Worm (Caenorhabditis elegans): ENCODE data around the gene R09D1.13.

Gene R09D1.13

DNA sequence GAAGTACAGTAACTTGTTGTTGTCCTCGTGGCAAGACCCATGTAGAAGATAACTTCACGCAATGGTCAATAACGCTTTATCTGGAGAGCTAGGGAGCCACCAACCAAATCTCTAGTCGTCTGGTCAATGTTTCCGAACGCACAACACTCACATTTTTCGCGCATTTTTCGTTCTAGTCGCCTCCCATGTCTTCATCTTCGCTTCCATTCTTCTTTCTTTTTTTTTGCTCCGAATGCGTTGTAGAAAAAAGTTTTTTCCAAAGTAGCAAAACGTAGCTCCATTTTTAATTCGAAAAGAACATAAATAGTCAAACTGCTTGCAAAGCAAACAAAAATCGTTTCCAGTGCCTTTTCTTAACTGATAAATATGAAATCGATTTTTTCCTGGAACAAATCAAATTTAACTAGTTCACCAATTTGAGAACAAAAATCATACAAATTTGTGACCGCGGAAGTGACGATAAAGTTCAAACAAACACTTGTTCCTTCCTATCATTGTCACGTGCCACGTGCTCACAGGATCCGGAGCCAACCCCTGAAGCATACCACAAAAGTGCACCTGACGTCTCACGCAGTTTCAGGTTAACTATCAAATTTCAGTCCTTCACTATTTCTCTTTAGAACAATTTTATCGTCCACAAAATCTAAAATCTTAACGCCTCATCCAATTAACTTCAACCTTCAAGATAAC, 26.3 kb downstream of the R09D1.13 start:
- TF ChIP-seq dmd-4 (tag; optimal IDR thresholded peaks at IDR 0.05) (no peak), unc-55 (GFP tag; optimal IDR thresholded peaks at IDR 0.05) (no peak), F13H6.1 (tag; optimal IDR thresholded peaks at IDR 0.05) (no peak), mbf-1 (tag; optimal IDR thresholded peaks at IDR 0.05) (no peak), mdl-1 (tag; optimal IDR thresholded peaks at IDR 0.05) (no peak), sma-9 (GFP tag; optimal IDR thresholded peaks at IDR 0.05) (no peak), sma-9 (tag; optimal IDR thresholded peaks at IDR 0.05) (no peak), aly-2 (tag; optimal IDR thresholded peaks at IDR 0.05) (no peak), egl-27 (tag; optimal IDR thresholded peaks at IDR 0.05) (no peak), nhr-11 (tag; optimal IDR thresholded peaks at IDR 0.05) (no peak), ceh-82 (tag; optimal IDR thresholded peaks at IDR 0.05) (no peak), nhr-10 (tag; optimal IDR thresholded peaks at IDR 0.05) (no peak), Y55F3AM.14 (GFP tag; optimal IDR thresholded peaks at IDR 0.05) (no peak), mab-5 (tag; optimal IDR thresholded peaks at IDR 0.05) (no peak), nhr-6 (tag; optimal IDR thresholded peaks at IDR 0.05) (no peak), C34F6.9 (tag; optimal IDR thresholded peaks at IDR 0.05) (no peak), snpc-4 (tag; optimal IDR thresholded peaks at IDR 0.05) (no peak), ceh-16 (tag; optimal IDR thresholded peaks at IDR 0.05) (no peak)

DNA sequence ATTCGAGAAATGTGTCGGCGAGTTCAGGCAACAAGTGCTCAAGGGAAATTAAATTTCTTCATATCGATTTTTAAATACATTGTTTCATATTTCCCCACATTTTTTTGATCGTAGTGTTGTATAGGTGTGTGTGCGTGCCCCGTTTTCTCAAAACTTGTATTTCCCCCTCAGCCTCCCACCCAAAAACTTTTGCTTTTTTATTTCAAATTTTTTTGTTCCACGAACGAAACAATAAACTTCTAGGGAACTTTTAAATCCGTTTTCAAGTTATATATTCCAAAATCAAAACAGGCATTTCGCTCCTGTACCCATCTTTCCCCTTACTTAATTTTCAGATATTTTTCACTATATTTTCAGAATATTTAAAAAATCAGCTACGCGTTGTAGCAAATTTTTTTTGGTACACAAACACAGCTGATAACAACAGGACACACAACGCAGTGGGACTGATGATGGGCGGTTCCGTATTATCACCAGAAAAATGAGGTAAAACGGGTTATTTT, 27.2 kb downstream of the R09D1.13 start, which contains the start of the genes M176.4 and M176.16:
Gene M176.4 (plus strand): TSS at position 301 of the 503 bp plus-strand sequence.
Gene M176.16 (plus strand): TSS at position 453 of the 503 bp plus-strand sequence.
- TF ChIP-seq snpc-4 (tag; optimal IDR thresholded peaks at IDR 0.05) (no peak), nhr-77 (tag; optimal IDR thresholded peaks at IDR 0.05) (no peak), unc-39 (tag; optimal IDR thresholded peaks at IDR 0.05) (no peak), alr-1 (tag; optimal IDR thresholded peaks at IDR 0.05) (no peak), zag-1 (tag; optimal IDR thresholded peaks at IDR 0.05) (no peak), C34F6.9 (tag; optimal IDR thresholded peaks at IDR 0.05) (no peak), ztf-4 (tag; optimal IDR thresholded peaks at IDR 0.05) (no peak), sma-3 (GFP tag; optimal IDR thresholded peaks at IDR 0.05) (no peak), F13H6.1 (tag; optimal IDR thresholded peaks at IDR 0.05) (no peak), aly-2 (tag; optimal IDR thresholded peaks at IDR 0.05) (no peak), nhr-11 (tag; optimal IDR thresholded peaks at IDR 0.05) (no peak), sem-4 (tag; optimal IDR thresholded peaks at IDR 0.05) (no peak)

DNA sequence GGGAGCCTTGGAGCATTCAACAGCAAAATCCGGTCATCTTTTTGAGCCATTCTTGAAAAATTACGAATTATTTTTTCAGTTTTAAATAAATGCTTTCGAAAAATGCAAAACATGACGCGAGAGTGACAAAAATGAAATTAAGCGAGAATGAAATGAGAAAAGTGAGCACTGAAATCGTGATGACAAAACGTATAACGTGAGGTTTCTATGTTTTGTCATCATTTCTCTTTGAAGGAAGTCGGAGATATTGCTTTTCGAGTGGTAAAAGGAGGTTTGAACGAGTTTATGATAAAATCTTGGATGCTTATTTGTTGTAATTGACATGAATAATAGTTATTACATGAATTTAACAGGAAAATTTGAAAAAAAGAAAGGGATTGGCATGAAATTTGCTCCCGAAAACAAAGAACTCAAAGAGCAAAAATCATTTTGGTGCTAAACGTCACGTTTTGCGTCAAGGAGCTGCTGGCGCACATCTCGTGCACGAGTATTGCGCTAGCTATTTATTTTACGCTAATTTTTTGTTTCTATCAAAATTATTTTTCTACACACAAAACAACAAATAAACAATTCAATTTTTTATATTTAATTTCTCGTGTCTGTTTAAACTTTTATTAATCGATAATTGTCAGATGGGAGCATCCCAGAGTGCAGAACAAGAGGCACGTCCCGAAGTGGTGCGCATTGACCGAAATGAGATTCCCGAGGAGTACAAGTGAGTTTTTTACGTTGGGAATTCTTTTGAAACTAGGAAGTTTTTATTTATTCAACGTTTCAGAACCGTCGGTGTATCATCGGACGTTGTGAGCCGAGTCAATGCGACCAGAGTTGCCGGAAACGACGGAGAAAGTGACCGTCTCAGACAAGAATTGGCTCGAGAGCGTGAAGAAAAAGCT, 28.6 kb downstream of the R09D1.13 start, which contains the start of the genes gss-1 and chch-3:
Gene gss-1 (minus strand): TSS at position 51 of the 896 bp plus-strand sequence.
Gene chch-3 (plus strand): TSS at position 633 of the 896 bp plus-strand sequence.
- TF ChIP-seq lsy-2 (tag; optimal IDR thresholded peaks at IDR 0.05) (peak; percentile 56 to 85), fos-1 (tag; optimal IDR thresholded peaks at IDR 0.05) (peak; percentile 63), mab-5 (tag; optimal IDR thresholded peaks at IDR 0.05) (peak; percentile 25), elt-1 (tag; optimal IDR thresholded peaks at IDR 0.05) (no peak), F13H6.1 (tag; optimal IDR thresholded peaks at IDR 0.05) (peak; percentile 24), unc-62 (GFP tag; optimal IDR thresholded peaks at IDR 0.05) (no peak), nhr-6 (tag; optimal IDR thresholded peaks at IDR 0.05) (no peak), lin-13 (GFP tag; optimal IDR thresholded peaks at IDR 0.05) (peak; percentile 43), peb-1 (tag; optimal IDR thresholded peaks at IDR 0.05) (no peak), skn-1 (tag; optimal IDR thresholded peaks at IDR 0.05) (no peak), gmeb-1 (tag; optimal IDR thresholded peaks at IDR 0.05) (peak; percentile 69), nhr-129 (tag; optimal IDR thresholded peaks at IDR 0.05) (peak; percentile 71), nhr-21 (tag; optimal IDR thresholded peaks at IDR 0.05) (peak; percentile 13), sma-9 (GFP tag; optimal IDR thresholded peaks at IDR 0.05) (peak; percentile 65), sma-9 (tag; optimal IDR thresholded peaks at IDR 0.05) (no peak), C34F6.9 (tag; optimal IDR thresholded peaks at IDR 0.05) (peak; percentile 85), crh-2 (tag; optimal IDR thresholded peaks at IDR 0.05) (peak; percentile 58), unc-55 (GFP tag; optimal IDR thresholded peaks at IDR 0.05) (peak; percentile 75), unc-39 (tag; optimal IDR thresholded peaks at IDR 0.05) (no peak), sma-3 (GFP tag; optimal IDR thresholded peaks at IDR 0.05) (peak; percentile 14), nhr-10 (tag; optimal IDR thresholded peaks at IDR 0.05) (no peak), lin-11 (tag; optimal IDR thresholded peaks at IDR 0.05) (peak; percentile 1), snpc-4 (tag; optimal IDR thresholded peaks at IDR 0.05) (peak; percentile 14)

Measured in whole organism, L2 larva.